Worm (Caenorhabditis elegans) whole organism, L1 larva: ENCODE data around the gene sftb-1.

Experiments used
- C34B4.2 ChIP-seq: sonication (generic microtip); optimal IDR thresholded peaks from 2 replicates; lab custom pipeline; 2017; ENCODE audit warnings: mild to moderate bottlenecking, missing genetic modification characterization, missing compliant biosample characterization
- Y116A8C.19 ChIP-seq: sonication (generic microtip); optimal IDR thresholded peaks from 2 replicates; lab custom pipeline; 2016; ENCODE audit warnings: missing compliant biosample characterization, missing genetic modification characterization, borderline replicate concordance
- alr-1 ChIP-seq: fragments of 200-800 bp; sonication (Bioruptor generic); optimal IDR thresholded peaks from 2 replicates; lab custom pipeline; 2018; ENCODE audit warnings: borderline replicate concordance, mild to moderate bottlenecking, missing genetic modification characterization, missing compliant biosample characterization
- aly-2 ChIP-seq: fragments of 150-350 bp; optimal IDR thresholded peaks from 2 replicates; lab custom pipeline; 2014; ENCODE audit warnings: missing biosample characterization, missing genetic modification characterization
- ama-1 ChIP-seq: fragments of 150-350 bp; optimal IDR thresholded peaks from 2 replicates; lab custom pipeline; 2014
- blmp-1 ChIP-seq: fragments of 150-350 bp; optimal IDR thresholded peaks from 2 replicates; lab custom pipeline; 2014; ENCODE audit warnings: missing biosample characterization, missing genetic modification characterization
- ceh-63 ChIP-seq: fragments of 200-800 bp; sonication (Bioruptor generic); optimal IDR thresholded peaks from 2 replicates; lab custom pipeline; 2018; ENCODE audit warnings: mild to moderate bottlenecking, missing genetic modification characterization, missing compliant biosample characterization
- ceh-82 ChIP-seq, 3 experiments: fragments of 150-350 bp in 1 of 3; sonication (generic microtip) in 2 of 3; optimal IDR thresholded peaks; 2 replicates each; lab custom pipeline; 2014 to 2017; ENCODE audit warnings: missing biosample characterization in 3 of 3, missing genetic modification characterization in 3 of 3
- dsc-1 ChIP-seq: sonication (generic microtip); optimal IDR thresholded peaks from 2 replicates; lab custom pipeline; 2016; ENCODE audit warnings: mild to moderate bottlenecking, missing genetic modification characterization, missing compliant biosample characterization
- efl-1 ChIP-seq, 4 experiments: fragments of 150-350 bp; optimal IDR thresholded peaks in 3 of 4; peaks in 1 of 4; 1 replicate in 1 of 4; 2 replicates in 3 of 4; lab custom pipeline; 2014; ENCODE audit warnings: missing biosample characterization in 2 of 4, missing genetic modification characterization in 2 of 4, missing genetic modification reagents in 2 of 4
- egl-27 ChIP-seq, 2 experiments: fragments of 150-350 bp in 1 of 2; sonication (generic microtip); optimal IDR thresholded peaks; 3 replicates each; lab custom pipeline; 2017 to 2018; ENCODE audit warnings: missing biosample characterization in 2 of 2, missing genetic modification characterization in 2 of 2, missing genetic modification reagents in 2 of 2
- elt-2 ChIP-seq: sonication (generic microtip); optimal IDR thresholded peaks from 2 replicates; lab custom pipeline; 2016; ENCODE audit warnings: missing genetic modification characterization, mild to moderate bottlenecking, inconsistent platforms, missing compliant biosample characterization, missing genetic modification reagents
- elt-3 ChIP-seq, 6 experiments: fragments of 150-350 bp in 1 of 6; sonication (generic microtip); optimal IDR thresholded peaks; 2 replicates each; lab custom pipeline; 2017 to 2018; ENCODE audit warnings: missing biosample characterization in 6 of 6, missing genetic modification characterization in 6 of 6, inconsistent platforms in 1 of 6
- fkh-8 ChIP-seq: sonication (generic microtip); optimal IDR thresholded peaks from 2 replicates; lab custom pipeline; 2016; ENCODE audit warnings: mild to moderate bottlenecking, missing genetic modification characterization, missing compliant biosample characterization
- fos-1 ChIP-seq: fragments of 150-350 bp; optimal IDR thresholded peaks from 2 replicates; lab custom pipeline; 2014; ENCODE audit warnings: missing biosample characterization, missing genetic modification characterization
- hlh-17 ChIP-seq: fragments of 200-800 bp; sonication (Bioruptor generic); optimal IDR thresholded peaks from 2 replicates; lab custom pipeline; 2018; ENCODE audit warnings: missing genetic modification characterization, mild to moderate bottlenecking, missing compliant biosample characterization, moderate library complexity, borderline replicate concordance
- hlh-4 ChIP-seq: sonication (generic microtip); optimal IDR thresholded peaks from 2 replicates; lab custom pipeline; 2016; ENCODE audit warnings: mild to moderate bottlenecking, missing genetic modification characterization, missing compliant biosample characterization
- hpl-2 ChIP-seq: fragments of 150-350 bp; optimal IDR thresholded peaks from 2 replicates; lab custom pipeline; 2014; ENCODE audit warnings: missing biosample characterization, missing genetic modification reagents, missing genetic modification characterization
- irx-1 ChIP-seq: sonication (generic microtip); optimal IDR thresholded peaks from 2 replicates; lab custom pipeline; 2016; ENCODE audit warnings: missing genetic modification characterization, missing compliant biosample characterization
- jun-1 ChIP-seq: fragments of 150-350 bp; optimal IDR thresholded peaks from 2 replicates; lab custom pipeline; 2014; ENCODE audit warnings: missing biosample characterization, missing genetic modification reagents, missing genetic modification characterization
- lin-13 ChIP-seq: fragments of 150-350 bp; optimal IDR thresholded peaks from 2 replicates; lab custom pipeline; 2014; ENCODE audit warnings: missing biosample characterization, missing genetic modification reagents, missing genetic modification characterization
- lin-14 ChIP-seq: fragments of 200-800 bp; sonication (Bioruptor generic); optimal IDR thresholded peaks from 2 replicates; lab custom pipeline; 2018; ENCODE audit warnings: mild to moderate bottlenecking, missing genetic modification characterization, moderate library complexity, missing compliant biosample characterization
- lin-15B ChIP-seq: fragments of 150-350 bp; sonication (generic microtip); optimal IDR thresholded peaks from 3 replicates; lab custom pipeline; 2014; ENCODE audit warnings: missing biosample characterization, missing genetic modification characterization
- lsy-2 ChIP-seq, 2 experiments: fragments of 150-350 bp; optimal IDR thresholded peaks; 2 replicates each; lab custom pipeline; 2014; ENCODE audit warnings: missing biosample characterization in 2 of 2, missing genetic modification characterization in 2 of 2
- mef-2 ChIP-seq: fragments of 150-350 bp; optimal IDR thresholded peaks from 2 replicates; lab custom pipeline; 2014; ENCODE audit warnings: missing biosample characterization, missing genetic modification characterization
- nhr-20 ChIP-seq: sonication (generic microtip); optimal IDR thresholded peaks from 2 replicates; lab custom pipeline; 2016; ENCODE audit warnings: mild to moderate bottlenecking, missing genetic modification characterization, missing compliant biosample characterization
- nhr-237 ChIP-seq: fragments of 150-350 bp; optimal IDR thresholded peaks from 2 replicates; lab custom pipeline; 2014; ENCODE audit warnings: missing biosample characterization, missing genetic modification characterization
- nhr-47 ChIP-seq: sonication (generic microtip); optimal IDR thresholded peaks from 2 replicates; lab custom pipeline; 2016; ENCODE audit warnings: mild to moderate bottlenecking, missing genetic modification characterization, moderate library complexity, missing compliant biosample characterization
- nhr-76 ChIP-seq: sonication (generic microtip); optimal IDR thresholded peaks from 2 replicates; lab custom pipeline; 2017; ENCODE audit warnings: missing biosample characterization, missing genetic modification characterization
- nhr-77 ChIP-seq: fragments of 150-350 bp; optimal IDR thresholded peaks from 2 replicates; lab custom pipeline; 2014; ENCODE audit warnings: missing biosample characterization, missing genetic modification characterization
- nhr-85 ChIP-seq: sonication (generic microtip); peaks from one replicate; lab custom pipeline; 2016; ENCODE audit warnings: missing genetic modification characterization, inconsistent platforms, missing compliant biosample characterization
- nhr-90 ChIP-seq: sonication (generic microtip); optimal IDR thresholded peaks from 2 replicates; lab custom pipeline; 2016; ENCODE audit warnings: mild to moderate bottlenecking, missing genetic modification characterization, missing compliant biosample characterization; ENCODE audit not compliant: poor library complexity
- pag-3 ChIP-seq: sonication (generic microtip); optimal IDR thresholded peaks from 2 replicates; lab custom pipeline; 2017; ENCODE audit warnings: missing genetic modification characterization, mild to moderate bottlenecking, missing compliant biosample characterization, antibody characterized with exemption, borderline replicate concordance; ENCODE audit not compliant: insufficient read depth
- pax-3 ChIP-seq: fragments of 200-800 bp; sonication (Bioruptor generic); optimal IDR thresholded peaks from 2 replicates; lab custom pipeline; 2018; ENCODE audit warnings: mild to moderate bottlenecking, missing genetic modification characterization, moderate library complexity, missing compliant biosample characterization
- pqm-1 ChIP-seq: sonication (generic microtip); optimal IDR thresholded peaks from 3 replicates; lab custom pipeline; 2017; ENCODE audit warnings: missing biosample characterization, missing genetic modification characterization
- skn-1 ChIP-seq: fragments of 150-350 bp; optimal IDR thresholded peaks from 2 replicates; lab custom pipeline; 2014; ENCODE audit warnings: missing biosample characterization, missing genetic modification characterization
- snpc-4 ChIP-seq: fragments of 150-350 bp; optimal IDR thresholded peaks from 2 replicates; lab custom pipeline; 2014; ENCODE audit warnings: missing biosample characterization, missing genetic modification characterization
- sox-4 ChIP-seq: sonication (generic microtip); optimal IDR thresholded peaks from 2 replicates; lab custom pipeline; 2016; ENCODE audit warnings: missing genetic modification characterization, missing compliant biosample characterization
- sptf-1 ChIP-seq: fragments of 150-350 bp; optimal IDR thresholded peaks from 2 replicates; lab custom pipeline; 2014; ENCODE audit warnings: missing biosample characterization, missing genetic modification characterization
- tlp-1 ChIP-seq: fragments of 150-350 bp; optimal IDR thresholded peaks from 2 replicates; lab custom pipeline; 2014; ENCODE audit warnings: missing biosample characterization, missing genetic modification characterization
- unc-130 ChIP-seq: fragments of 150-350 bp; optimal IDR thresholded peaks from 2 replicates; lab custom pipeline; 2017; ENCODE audit warnings: missing biosample characterization, missing genetic modification characterization, inconsistent platforms
- unc-30 ChIP-seq: sonication (generic microtip); optimal IDR thresholded peaks from 2 replicates; lab custom pipeline; 2017; ENCODE audit warnings: missing biosample characterization, missing genetic modification characterization
- unc-62 ChIP-seq: fragments of 150-350 bp; optimal IDR thresholded peaks from 2 replicates; lab custom pipeline; 2014; ENCODE audit warnings: missing biosample characterization, missing genetic modification reagents, missing genetic modification characterization
- unc-86 ChIP-seq: sonication (generic microtip); optimal IDR thresholded peaks from 2 replicates; lab custom pipeline; 2016; ENCODE audit warnings: missing genetic modification characterization, missing compliant biosample characterization
- zag-1 ChIP-seq: fragments of 150-350 bp; optimal IDR thresholded peaks from 2 replicates; lab custom pipeline; 2014; ENCODE audit warnings: missing biosample characterization, missing genetic modification characterization
- ztf-11 ChIP-seq, 2 experiments: sonication (generic microtip); optimal IDR thresholded peaks; 2 replicates each; lab custom pipeline; 2016 to 2017; ENCODE audit warnings: missing genetic modification characterization in 2 of 2, missing biosample characterization in 1 of 2, missing compliant biosample characterization in 1 of 2
- ztf-4 ChIP-seq: fragments of 150-350 bp; optimal IDR thresholded peaks from 2 replicates; lab custom pipeline; 2014; ENCODE audit warnings: missing biosample characterization, missing genetic modification characterization

sftb-1 gene

DNA sequence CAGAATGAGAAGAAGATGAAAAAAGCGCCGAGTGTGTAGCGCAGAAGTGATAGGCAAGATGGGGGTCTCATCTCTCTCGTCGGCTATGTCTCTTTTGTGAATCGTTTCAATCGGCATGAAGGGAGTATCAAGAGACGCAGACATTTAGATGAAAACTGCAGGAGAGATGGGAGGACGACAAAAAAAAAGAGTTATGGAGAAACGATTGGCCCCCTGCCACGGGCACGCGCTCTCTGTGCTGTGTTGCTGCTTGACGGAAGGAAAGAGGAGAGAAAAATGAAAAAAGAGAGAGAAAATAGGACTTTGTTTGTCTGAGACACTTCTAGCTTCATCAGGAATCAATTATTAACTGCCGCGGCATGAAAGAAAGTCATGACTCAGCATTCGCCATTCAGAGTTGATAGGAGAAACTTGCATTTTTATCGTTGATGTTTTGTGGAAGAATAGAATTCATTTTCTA is 45.4 kb downstream of the sftb-1 start (continued):
- TF ChIP-seq ceh-63 (GFP tag; lab: Kevin White, UChicago) (no peak), nhr-90 (tag; lab: Kevin White, UChicago) (peak; percentile 32), nhr-77 (tag; lab: Kevin White, UChicago) (peak; percentile 87), irx-1 (tag; lab: Kevin White, UChicago) (peak; percentile 78), nhr-237 (tag; lab: Kevin White, UChicago) (peak; percentile 69), aly-2 (tag; lab: Kevin White, UChicago) (no peak), zag-1 (tag; lab: Kevin White, UChicago) (peak; percentile 41), tlp-1 (tag; lab: Kevin White, UChicago) (no peak), sptf-1 (tag; lab: Kevin White, UChicago) (no peak), nhr-47 (tag; lab: Kevin White, UChicago) (peak; percentile 86), pag-3 (tag; lab: Kevin White, UChicago) (peak; percentile 64), ceh-82 (tag; optimal IDR thresholded peaks at IDR 0.05; lab: Kevin White, UChicago) (peak; percentile 51 to 85 (median 70)), unc-130 (tag; lab: Kevin White, UChicago) (peak; percentile 72), blmp-1 (tag; lab: Kevin White, UChicago) (peak; percentile 42), ama-1 (lab: Kevin White, UChicago) (no peak), C34B4.2 (tag; lab: Kevin White, UChicago) (no peak), jun-1 (tag; lab: Kevin White, UChicago) (peak; percentile 91), Y116A8C.19 (tag; lab: Kevin White, UChicago) (no peak), nhr-76 (tag; lab: Kevin White, UChicago) (no peak), unc-62 (GFP tag; lab: Kevin White, UChicago) (peak; percentile 32), hlh-17 (GFP tag; lab: Kevin White, UChicago) (no peak), pqm-1 (tag; lab: Kevin White, UChicago) (no peak), hpl-2 (no peak), skn-1 (tag; lab: Kevin White, UChicago) (peak; percentile 73), ztf-11 (tag; optimal IDR thresholded peaks at IDR 0.05; lab: Kevin White, UChicago) (no peak), alr-1 (tag; lab: Kevin White, UChicago) (no peak), elt-3 (tag; optimal IDR thresholded peaks at IDR 0.05; lab: Kevin White, UChicago) (peak in 2 of 6 experiments; percentile 15 to 57), ztf-4 (peak; percentile 61), elt-2 (peak; percentile 65), fos-1 (tag; lab: Kevin White, UChicago) (peak; percentile 86), lsy-2 (tag; optimal IDR thresholded peaks at IDR 0.05; lab: Kevin White, UChicago) (peak; percentile 79 to 90), lin-14 (GFP tag; lab: Kevin White, UChicago) (peak; percentile 98), lin-15B (tag; lab: Kevin White, UChicago) (peak; percentile 39), snpc-4 (tag; lab: Kevin White, UChicago) (peak; percentile 72), sox-4 (tag; lab: Kevin White, UChicago) (peak; percentile 58)

DNA sequence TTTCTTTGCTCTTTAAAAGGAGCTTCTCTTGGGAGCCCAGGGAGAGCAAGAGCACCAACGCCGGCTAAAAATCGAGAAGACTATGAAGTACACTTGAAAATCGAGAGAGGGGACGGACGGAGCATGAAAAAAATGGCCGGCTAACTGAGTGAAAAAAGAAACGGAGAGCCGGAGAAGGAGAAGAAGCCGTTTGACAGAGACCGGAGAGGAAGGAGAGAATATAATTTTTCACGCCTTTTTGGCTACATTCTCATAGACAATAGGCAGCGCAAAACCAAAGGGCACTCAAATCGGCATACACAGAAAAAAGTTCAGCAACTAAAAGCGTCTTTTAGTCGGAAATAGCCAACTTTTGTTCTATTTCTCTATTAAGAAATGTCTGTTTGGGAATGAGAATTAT is 47.5 kb downstream of the sftb-1 start:
- no peak for TF ChIP-seq elt-3 (tag; optimal IDR thresholded peaks at IDR 0.05; lab: Kevin White, UChicago)
- TF ChIP-seq lin-14 (GFP tag; lab: Kevin White, UChicago): peak; percentile 45
- no peak for TF ChIP-seq efl-1 (optimal IDR thresholded peaks at IDR 0.05; lab: Kevin White, UChicago)
- peak in 1 of 2 experiments; percentile 21 for TF ChIP-seq efl-1 (GFP tag; optimal IDR thresholded peaks at IDR 0.05 in 1 of 2; lab: Kevin White, UChicago)
- no peak for TF ChIP-seq fos-1 (tag; lab: Kevin White, UChicago)
- no peak for TF ChIP-seq pag-3 (tag; lab: Kevin White, UChicago)
- no peak for TF ChIP-seq nhr-20 (tag; lab: Kevin White, UChicago)

DNA sequence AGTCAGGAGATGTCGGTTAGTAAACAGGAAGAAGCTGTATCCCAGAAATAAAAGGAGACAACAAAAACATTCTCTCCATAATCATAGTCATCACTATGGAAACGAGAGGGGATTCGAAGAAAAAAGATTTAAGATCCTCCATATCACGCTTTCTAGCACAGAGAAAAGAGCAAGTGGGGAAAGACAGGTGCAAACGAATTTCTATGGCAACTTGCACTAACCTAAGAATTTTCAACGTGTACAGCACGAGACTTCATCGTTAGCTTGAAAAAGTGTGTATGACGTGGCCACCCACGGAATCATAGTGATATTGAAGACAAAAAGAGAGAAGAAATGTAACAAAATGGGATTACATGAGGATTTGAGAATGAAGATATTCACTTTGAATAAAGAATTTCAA is 48.2 kb downstream of the sftb-1 start:
- TF ChIP-seq unc-30 (tag; lab: Kevin White, UChicago): no peak
- TF ChIP-seq nhr-20 (tag; lab: Kevin White, UChicago): no peak
- TF ChIP-seq nhr-47 (tag; lab: Kevin White, UChicago): peak; percentile 60
- TF ChIP-seq lin-15B (tag; lab: Kevin White, UChicago): no peak
- TF ChIP-seq tlp-1 (tag; lab: Kevin White, UChicago): no peak
- no peak for TF ChIP-seq hlh-17 (GFP tag; lab: Kevin White, UChicago)
- no peak for TF ChIP-seq efl-1 (optimal IDR thresholded peaks at IDR 0.05; lab: Kevin White, UChicago)
- no peak for TF ChIP-seq efl-1 (GFP tag; optimal IDR thresholded peaks at IDR 0.05 in 1 of 2; lab: Kevin White, UChicago)
- peak; percentile 2 for TF ChIP-seq hlh-4 (tag; lab: Kevin White, UChicago)
- TF ChIP-seq fkh-8: peak; percentile 90
- TF ChIP-seq egl-27 (tag; optimal IDR thresholded peaks at IDR 0.05; lab: Kevin White, UChicago): no peak
- TF ChIP-seq ztf-4: peak; percentile 24
- TF ChIP-seq dsc-1: peak; percentile 79
- no peak for TF ChIP-seq unc-86
- peak; percentile 70 for TF ChIP-seq pax-3
- no peak for TF ChIP-seq elt-3 (tag; optimal IDR thresholded peaks at IDR 0.05; lab: Kevin White, UChicago)
- TF ChIP-seq nhr-85 (tag; lab: Kevin White, UChicago): no peak
- TF ChIP-seq mef-2 (tag; lab: Kevin White, UChicago): no peak
- no peak for TF ChIP-seq lin-13 (GFP tag; lab: Kevin White, UChicago)
